Worm (Caenorhabditis elegans) whole organism, early embryonic: Measurements from ENCODE around the gene cdr-3.

Experiments used
- B0310.2 ChIP-seq: sonication (generic microtip); optimal IDR thresholded peaks from 2 replicates; lab custom pipeline; 2016; ENCODE audit warnings: mild to moderate bottlenecking, missing genetic modification characterization, missing compliant biosample characterization
- F13C5.2 ChIP-seq: sonication (generic microtip); optimal IDR thresholded peaks from 2 replicates; lab custom pipeline; 2017; ENCODE audit warnings: mild to moderate bottlenecking, missing genetic modification characterization, inconsistent platforms, missing compliant biosample characterization
- aly-1 ChIP-seq: sonication (generic microtip); optimal IDR thresholded peaks from 2 replicates; lab custom pipeline; 2016; ENCODE audit warnings: missing genetic modification characterization, missing compliant biosample characterization
- ama-1 ChIP-seq: fragments of 150-350 bp; optimal IDR thresholded peaks from 2 replicates; lab custom pipeline; 2014
- ceh-13 ChIP-seq: fragments of 200-800 bp; sonication (Bioruptor generic); optimal IDR thresholded peaks from 2 replicates; lab custom pipeline; 2018; ENCODE audit warnings: mild to moderate bottlenecking, missing genetic modification characterization, missing compliant biosample characterization
- ceh-36 ChIP-seq: sonication (generic microtip); optimal IDR thresholded peaks from 2 replicates; lab custom pipeline; 2016; ENCODE audit warnings: missing genetic modification characterization, inconsistent platforms, missing compliant biosample characterization
- ets-7 ChIP-seq: sonication (generic microtip); optimal IDR thresholded peaks from 2 replicates; lab custom pipeline; 2016; ENCODE audit warnings: missing genotype, missing genetic modification characterization, missing compliant biosample characterization
- flt-1 ChIP-seq: fragments of 200-800 bp; sonication (Bioruptor generic); IDR thresholded peaks from 2 replicates; pipeline ENCODE4 v1.3.6; 2022; ENCODE audit warnings: missing genetic modification characterization, missing compliant biosample characterization
- hmbx-1 ChIP-seq: sonication (generic microtip); optimal IDR thresholded peaks from 2 replicates; lab custom pipeline; 2016; ENCODE audit warnings: mild to moderate bottlenecking, missing genetic modification characterization, missing compliant biosample characterization
- hmg-4 ChIP-seq: fragments of 200-800 bp; sonication (Bioruptor generic); optimal IDR thresholded peaks from 2 replicates; lab custom pipeline; 2018; ENCODE audit warnings: mild to moderate bottlenecking, missing genetic modification characterization, missing compliant biosample characterization
- hnd-1 ChIP-seq: sonication (generic microtip); optimal IDR thresholded peaks from 2 replicates; lab custom pipeline; 2016; ENCODE audit warnings: missing genetic modification characterization, missing compliant biosample characterization
- pes-1 ChIP-seq: fragments of 200-800 bp; sonication (Bioruptor generic); IDR thresholded peaks from 2 replicates; pipeline ENCODE4 v1.3.6; 2022; ENCODE audit warnings: missing genetic modification reagents, missing genetic modification characterization, missing compliant biosample characterization
- scrt-1 ChIP-seq: fragments of 200-800 bp; sonication (Bioruptor generic); IDR thresholded peaks from 2 replicates; pipeline ENCODE4 v1.3.6; 2022; ENCODE audit warnings: missing genetic modification characterization, missing compliant biosample characterization
- sea-1 ChIP-seq: fragments of 200-800 bp; sonication (Bioruptor generic); conservative IDR thresholded peaks from 2 replicates; pipeline ENCODE4 v1.3.6; 2022; ENCODE audit warnings: missing genetic modification characterization, missing compliant biosample characterization
- tbx-11 ChIP-seq: fragments of 200-800 bp; sonication (Bioruptor generic); IDR thresholded peaks from 2 replicates; pipeline ENCODE4 v1.3.6; 2022; ENCODE audit warnings: missing genetic modification characterization, missing compliant biosample characterization
- tbx-37 ChIP-seq: fragments of 200-800 bp; sonication (Bioruptor generic); conservative IDR thresholded peaks from 2 replicates; pipeline ENCODE4 v1.3.6; 2022; ENCODE audit warnings: missing genetic modification reagents, missing genetic modification characterization, missing compliant biosample characterization
- tra-4 ChIP-seq: sonication (generic microtip); optimal IDR thresholded peaks from 2 replicates; lab custom pipeline; 2017; ENCODE audit warnings: missing genetic modification characterization, missing compliant biosample characterization

Gene cdr-3

ce11 chrV:12449902-12450301, 32.7 kb upstream of the cdr-3 start, which contains the start of gene C54D10.10:
Gene C54D10.10, minus strand, starts transcription at chrV:12450002.
- TF ChIP-seq ceh-13 (GFP tag; lab: Kevin White, UChicago) = no peak
- TF ChIP-seq flt-1 (GFP tag; lab: Robert Waterston, UW) = no peak
- no peak for TF ChIP-seq B0310.2 (tag; lab: Kevin White, UChicago)
- no peak for TF ChIP-seq tra-4 (tag; lab: Kevin White, UChicago)
- TF ChIP-seq F13C5.2 (tag; lab: Kevin White, UChicago) = no peak
- no peak for TF ChIP-seq pes-1 (GFP tag; lab: Robert Waterston, UW)
- no peak for TF ChIP-seq tbx-37 (GFP tag; lab: Robert Waterston, UW)
- TF ChIP-seq sea-1 = no peak
- no peak for TF ChIP-seq scrt-1 (GFP tag; lab: Robert Waterston, UW)
- no peak for TF ChIP-seq hnd-1 (tag; lab: Kevin White, UChicago)
- no peak for TF ChIP-seq ceh-36 (tag; lab: Kevin White, UChicago)
- no peak for TF ChIP-seq hmbx-1 (tag; lab: Kevin White, UChicago)
- no peak for TF ChIP-seq ets-7 (tag; lab: Kevin White, UChicago)
- no peak for TF ChIP-seq hmg-4 (GFP tag; lab: Kevin White, UChicago)
- TF ChIP-seq ama-1 (lab: Kevin White, UChicago) = no peak
- no peak for TF ChIP-seq tbx-11 (GFP tag; lab: Robert Waterston, UW)
- TF ChIP-seq aly-1 (tag; lab: Kevin White, UChicago) = no peak

DNA sequence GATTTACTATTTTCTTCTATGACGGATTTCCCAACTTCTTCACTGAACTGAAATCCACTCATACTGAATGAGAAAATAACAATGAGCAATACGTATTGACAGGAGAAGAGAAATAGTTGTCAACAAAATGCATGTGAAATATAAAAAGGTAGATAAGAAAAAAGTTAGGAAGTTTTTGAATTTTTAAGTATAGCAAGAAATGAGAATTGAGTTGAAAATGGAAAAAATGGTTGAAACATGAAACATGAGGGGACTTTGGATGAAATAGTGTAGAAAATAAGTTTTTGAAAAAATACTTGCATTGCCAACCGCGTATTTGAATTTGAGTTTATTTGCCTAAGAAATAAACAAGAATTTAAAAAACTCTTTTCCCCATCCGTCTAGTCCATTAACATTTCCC, 29.7 kb upstream of the cdr-3 start, which contains the start of the genes pals-38 and C54D10.9:
Gene pals-38 (minus strand): TSS at position 101 of the 400 bp plus-strand sequence.
Gene C54D10.9 (plus strand): TSS at position 259 of the 400 bp plus-strand sequence.
- TF ChIP-seq tbx-37 (GFP tag; lab: Robert Waterston, UW) = no peak
- TF ChIP-seq aly-1 (tag; lab: Kevin White, UChicago) = no peak
- no peak for TF ChIP-seq scrt-1 (GFP tag; lab: Robert Waterston, UW)
- no peak for TF ChIP-seq B0310.2 (tag; lab: Kevin White, UChicago)
- no peak for TF ChIP-seq hmbx-1 (tag; lab: Kevin White, UChicago)
- no peak for TF ChIP-seq pes-1 (GFP tag; lab: Robert Waterston, UW)
- TF ChIP-seq tra-4 (tag; lab: Kevin White, UChicago) = no peak
- TF ChIP-seq ceh-36 (tag; lab: Kevin White, UChicago) = no peak

DNA sequence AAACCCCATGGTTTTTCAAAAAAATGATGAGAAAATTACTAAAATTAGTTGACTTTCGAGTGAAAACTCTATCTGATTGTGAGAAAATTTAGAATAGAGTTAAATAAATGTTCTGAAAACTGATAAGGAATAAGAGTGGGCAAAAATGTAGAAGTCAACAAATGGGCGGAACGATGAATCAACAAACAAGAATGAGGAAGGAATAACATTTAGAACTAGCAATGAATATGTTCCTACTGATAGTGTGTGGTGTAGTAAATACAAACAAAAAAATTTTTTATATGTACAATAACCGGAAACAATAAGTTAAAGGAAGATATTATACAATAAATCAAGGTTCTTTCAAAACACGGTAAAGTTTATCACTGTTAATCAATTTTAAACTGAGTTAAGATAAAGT, 26.6 kb upstream of the cdr-3 start, which contains the start of gene pals-39:
Gene pals-39 (minus strand): TSS at position 101 of the 400 bp plus-strand sequence.
- TF ChIP-seq ama-1 (lab: Kevin White, UChicago) = no peak
- no peak for TF ChIP-seq B0310.2 (tag; lab: Kevin White, UChicago)
- no peak for TF ChIP-seq hmg-4 (GFP tag; lab: Kevin White, UChicago)
- TF ChIP-seq aly-1 (tag; lab: Kevin White, UChicago) = no peak
- TF ChIP-seq flt-1 (GFP tag; lab: Robert Waterston, UW) = no peak
- no peak for TF ChIP-seq hnd-1 (tag; lab: Kevin White, UChicago)
- no peak for TF ChIP-seq tbx-11 (GFP tag; lab: Robert Waterston, UW)
- TF ChIP-seq tra-4 (tag; lab: Kevin White, UChicago) = no peak
- no peak for TF ChIP-seq ets-7 (tag; lab: Kevin White, UChicago)
- no peak for TF ChIP-seq sea-1
- no peak for TF ChIP-seq hmbx-1 (tag; lab: Kevin White, UChicago)
- no peak for TF ChIP-seq ceh-36 (tag; lab: Kevin White, UChicago)
- TF ChIP-seq F13C5.2 (tag; lab: Kevin White, UChicago) = no peak
- no peak for TF ChIP-seq tbx-37 (GFP tag; lab: Robert Waterston, UW)
- TF ChIP-seq pes-1 (GFP tag; lab: Robert Waterston, UW) = no peak

DNA sequence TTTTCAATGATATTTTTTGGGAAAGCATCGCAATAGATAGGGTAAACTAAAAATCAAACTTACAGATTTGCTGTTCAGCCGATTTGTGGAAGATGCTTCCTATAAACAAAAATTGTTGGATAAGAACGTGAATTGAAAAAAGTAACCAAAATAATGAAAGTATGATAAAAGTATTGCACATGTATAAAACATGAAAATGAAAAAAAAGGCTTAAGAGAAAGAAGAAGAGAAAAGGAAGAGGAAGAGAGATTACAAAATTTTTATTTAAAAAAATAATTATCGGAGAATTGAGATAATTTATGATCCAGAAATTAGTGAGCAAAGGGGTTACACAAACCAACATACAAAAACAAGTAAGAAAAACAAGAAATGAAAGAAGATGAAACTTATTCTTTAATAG, 24.2 kb upstream of the cdr-3 start, which contains the start of gene pals-37:
Gene pals-37 (minus strand): TSS at position 101 of the 400 bp plus-strand sequence.
- TF ChIP-seq scrt-1 (GFP tag; lab: Robert Waterston, UW) (no peak), tra-4 (tag; lab: Kevin White, UChicago) (no peak)

- TF ChIP-seq hmbx-1 (tag; lab: Kevin White, UChicago) (no peak), flt-1 (GFP tag; lab: Robert Waterston, UW) (no peak), F13C5.2 (tag; lab: Kevin White, UChicago) (no peak), tbx-37 (GFP tag; lab: Robert Waterston, UW) (no peak), ama-1 (lab: Kevin White, UChicago) (no peak), ceh-36 (tag; lab: Kevin White, UChicago) (no peak), sea-1 (no peak), ets-7 (tag; lab: Kevin White, UChicago) (no peak), aly-1 (tag; lab: Kevin White, UChicago) (no peak), tra-4 (tag; lab: Kevin White, UChicago) (no peak)
These were observed 16.5 kb upstream of the cdr-3 start, which contains the start of gene srh-25 for ce11 chrV:12433717-12434116. Gene srh-25, minus strand, starts transcription at chrV:12433817.

DNA sequence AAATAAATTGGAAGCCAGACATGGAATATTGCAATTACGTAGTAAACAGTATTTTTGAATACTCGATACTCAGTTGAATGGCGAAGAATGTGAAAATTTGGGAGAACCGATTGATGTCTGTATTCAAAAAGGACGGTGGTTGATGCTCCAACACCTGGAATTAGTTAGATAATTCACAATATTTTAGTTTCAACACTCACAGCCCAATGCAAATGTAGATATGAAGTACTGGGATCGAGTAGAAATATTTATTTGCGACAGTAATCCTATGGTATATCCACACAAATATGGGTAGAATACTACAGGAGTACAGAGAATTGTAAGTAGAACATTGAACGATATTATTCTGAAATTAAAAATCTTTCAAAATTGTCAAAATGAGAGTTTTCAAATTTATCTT, 15.9 kb upstream of the cdr-3 start:
- TF ChIP-seq tra-4 (tag; lab: Kevin White, UChicago) (no peak), scrt-1 (GFP tag; lab: Robert Waterston, UW) (no peak), hmbx-1 (tag; lab: Kevin White, UChicago) (no peak), pes-1 (GFP tag; lab: Robert Waterston, UW) (no peak), flt-1 (GFP tag; lab: Robert Waterston, UW) (no peak), hnd-1 (tag; lab: Kevin White, UChicago) (no peak), tbx-37 (GFP tag; lab: Robert Waterston, UW) (no peak), ceh-36 (tag; lab: Kevin White, UChicago) (no peak), aly-1 (tag; lab: Kevin White, UChicago) (no peak), B0310.2 (tag; lab: Kevin White, UChicago) (no peak), sea-1 (no peak), ceh-13 (GFP tag; lab: Kevin White, UChicago) (no peak), hmg-4 (GFP tag; lab: Kevin White, UChicago) (no peak), F13C5.2 (tag; lab: Kevin White, UChicago) (no peak), ets-7 (tag; lab: Kevin White, UChicago) (no peak), ama-1 (lab: Kevin White, UChicago) (no peak)
